Fruit fly (Drosophila melanogaster): ENCODE measurements around the gene CG10947.
A peak's percentile ranks its signal among the peaks of the same experiment; 100 is the strongest.

CG10947 gene

DNA sequence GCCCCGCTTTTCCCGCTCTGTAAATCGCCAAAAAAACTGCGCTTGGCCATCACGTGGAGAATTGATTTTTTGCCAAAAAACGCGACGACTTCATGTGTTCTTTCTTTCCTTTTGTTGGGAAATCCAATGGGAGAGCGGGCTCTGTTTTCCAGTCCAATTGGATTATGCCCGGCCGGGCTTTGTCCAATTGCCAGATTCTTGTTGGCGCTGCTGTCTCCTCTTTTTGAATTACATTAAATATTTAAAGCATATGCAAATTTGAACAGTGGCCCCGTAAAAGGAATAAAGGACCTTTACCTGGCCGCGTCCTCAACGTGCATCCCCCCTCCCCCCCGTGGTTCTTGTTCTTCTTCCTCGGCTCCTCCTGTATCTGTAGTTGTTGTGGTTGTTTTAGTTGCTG is 14.9 kb upstream of the CG10947 start:
- TF ChIP-seq HLH106 (tag; optimal IDR thresholded peaks at IDR 0.05): no peak
- no peak for TF ChIP-seq CG32264 (GFP tag; optimal IDR thresholded peaks at IDR 0.05)
- TF ChIP-seq CrebA (GFP tag; optimal IDR thresholded peaks at IDR 0.05; ENCODE audit: borderline replicate concordance): no peak
- TF ChIP-seq Jra (GFP tag; optimal IDR thresholded peaks at IDR 0.05): no peak
- TF ChIP-seq psq (GFP tag; optimal IDR thresholded peaks at IDR 0.05): no peak
- no peak for TF ChIP-seq tai (GFP tag; optimal IDR thresholded peaks at IDR 0.05)
- TF ChIP-seq dmrt93B (GFP tag; optimal IDR thresholded peaks at IDR 0.05): no peak

DNA sequence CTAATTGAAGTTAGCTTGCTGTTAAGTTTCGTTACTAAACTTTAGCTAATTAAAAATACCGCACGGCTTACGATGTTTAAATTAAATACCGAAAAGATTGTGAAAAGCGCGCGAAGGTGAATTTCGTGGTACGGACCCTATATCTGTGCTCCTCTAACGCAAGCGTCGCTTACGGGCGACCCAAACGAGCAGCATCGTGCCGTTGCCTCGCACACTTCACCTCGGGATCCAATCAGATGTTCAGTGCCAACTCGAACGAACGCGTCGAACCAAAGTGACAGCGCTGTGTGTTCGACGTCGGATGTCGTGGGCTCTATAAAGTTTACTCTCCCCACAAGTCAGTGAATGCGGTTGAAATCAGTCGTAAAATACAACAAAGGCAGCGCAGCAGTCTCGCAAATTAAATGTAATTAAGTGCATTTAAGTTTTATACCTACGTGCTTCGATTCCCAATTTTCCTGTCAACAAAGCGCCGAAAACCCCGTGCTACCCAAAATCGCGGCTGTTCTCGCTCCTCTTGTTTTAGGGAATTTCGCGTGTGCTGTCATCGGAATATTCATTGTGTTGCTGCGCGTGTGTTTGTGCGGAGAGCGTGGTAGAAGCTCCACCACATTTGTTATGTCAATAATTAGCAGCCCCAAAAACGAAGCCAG is 14.3 kb upstream of the CG10947 start:
- TF ChIP-seq Rel (GFP tag; optimal IDR thresholded peaks at IDR 0.05): peak; percentile 36
- TF ChIP-seq Rel (tag; optimal IDR thresholded peaks at IDR 0.05): peak; percentile 61
- TF ChIP-seq CrebA (GFP tag; optimal IDR thresholded peaks at IDR 0.05; ENCODE audit: borderline replicate concordance): no peak
- peak; percentile 34 for TF ChIP-seq Vsx2 (GFP tag; optimal IDR thresholded peaks at IDR 0.05; ENCODE audit: partially characterized antibody)
- no peak for TF ChIP-seq CG32264 (GFP tag; optimal IDR thresholded peaks at IDR 0.05)
- no peak for TF ChIP-seq foxo (GFP tag; optimal IDR thresholded peaks at IDR 0.05)
- peak; percentile 64 for TF ChIP-seq Myc (optimal IDR thresholded peaks at IDR 0.05)
- TF ChIP-seq psq (GFP tag; optimal IDR thresholded peaks at IDR 0.05): peak; percentile 39
- no peak for TF ChIP-seq Dif (GFP tag; optimal IDR thresholded peaks at IDR 0.05; ENCODE audit: partially characterized antibody)
- TF ChIP-seq lola (GFP tag; optimal IDR thresholded peaks at IDR 0.05): no peak
- peak; percentile 16 for TF ChIP-seq Sp1 (GFP tag; optimal IDR thresholded peaks at IDR 0.05)
- TF ChIP-seq Hr83 (GFP tag; optimal IDR thresholded peaks at IDR 0.05; ENCODE audit: poor library complexity, severe bottlenecking): peak; percentile 26
- TF ChIP-seq brk (GFP tag; optimal IDR thresholded peaks at IDR 0.05): no peak
- TF ChIP-seq h (GFP tag; optimal IDR thresholded peaks at IDR 0.05): peak; percentile 44
- peak; percentile 2 for TF ChIP-seq br (GFP tag; optimal IDR thresholded peaks at IDR 0.05)
- no peak for TF ChIP-seq usp (GFP tag; optimal IDR thresholded peaks at IDR 0.05)
- TF ChIP-seq sage (GFP tag; optimal IDR thresholded peaks at IDR 0.05): no peak
- peak; percentile 48 for TF ChIP-seq rgr (GFP tag; optimal IDR thresholded peaks at IDR 0.05)
- TF ChIP-seq fru (GFP tag; optimal IDR thresholded peaks at IDR 0.05): no peak
- peak; percentile 51 for TF ChIP-seq OdsH (GFP tag; optimal IDR thresholded peaks at IDR 0.05)

DNA sequence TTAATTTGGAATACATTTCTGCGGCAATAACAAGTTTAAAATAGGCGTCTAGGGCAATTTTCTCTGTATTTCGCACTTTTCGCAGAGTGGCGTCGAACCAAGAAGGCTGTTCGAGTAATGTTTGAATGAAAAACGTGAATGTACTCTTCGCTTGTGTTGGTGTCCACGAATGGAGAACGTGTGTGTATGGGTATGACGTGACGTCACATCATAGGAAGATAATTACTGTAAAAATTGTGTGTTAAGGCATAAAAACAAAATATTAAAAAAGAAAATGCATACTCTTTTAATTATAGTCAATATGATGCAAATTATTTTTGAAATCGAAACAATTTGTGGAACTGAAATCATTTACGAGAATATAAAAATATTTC is 13.8 kb upstream of the CG10947 start:
- TF ChIP-seq jim (GFP tag; optimal IDR thresholded peaks at IDR 0.05) (no peak), pan (optimal IDR thresholded peaks at IDR 0.05) (no peak), Rel (GFP tag; optimal IDR thresholded peaks at IDR 0.05) (no peak), Rel (tag; optimal IDR thresholded peaks at IDR 0.05) (no peak)

DNA sequence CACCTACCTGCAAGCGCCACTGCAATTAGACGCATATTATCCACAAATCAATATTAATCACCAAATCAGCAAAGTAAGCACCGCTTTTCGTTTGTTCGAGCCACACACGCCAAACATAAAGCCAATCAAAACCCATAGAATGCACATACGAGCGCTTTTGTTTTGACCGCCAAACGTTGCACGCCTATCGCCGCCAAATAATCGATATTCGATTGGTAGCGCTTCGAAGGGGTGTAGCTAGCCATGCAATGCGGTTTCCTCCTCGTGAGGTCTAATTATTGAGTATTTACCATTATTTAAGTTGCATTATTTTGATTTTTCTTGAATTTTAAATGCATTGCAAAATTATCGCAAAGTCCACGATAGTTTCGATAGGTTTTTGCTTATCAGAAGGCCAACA is 12.8 kb upstream of the CG10947 start:
- TF ChIP-seq pan (optimal IDR thresholded peaks at IDR 0.05): no peak
- TF ChIP-seq CG32264 (GFP tag; optimal IDR thresholded peaks at IDR 0.05): no peak
- TF ChIP-seq CrebA (GFP tag; optimal IDR thresholded peaks at IDR 0.05; ENCODE audit: borderline replicate concordance): no peak
- TF ChIP-seq dmrt93B (GFP tag; optimal IDR thresholded peaks at IDR 0.05): no peak
- no peak for TF ChIP-seq GATAd (GFP tag; optimal IDR thresholded peaks at IDR 0.05)
- no peak for TF ChIP-seq ey (GFP tag; optimal IDR thresholded peaks at IDR 0.05)
- TF ChIP-seq Rel (GFP tag; optimal IDR thresholded peaks at IDR 0.05): no peak
- peak; percentile 21 for TF ChIP-seq Rel (tag; optimal IDR thresholded peaks at IDR 0.05)
- TF ChIP-seq OdsH (GFP tag; optimal IDR thresholded peaks at IDR 0.05): no peak

DNA sequence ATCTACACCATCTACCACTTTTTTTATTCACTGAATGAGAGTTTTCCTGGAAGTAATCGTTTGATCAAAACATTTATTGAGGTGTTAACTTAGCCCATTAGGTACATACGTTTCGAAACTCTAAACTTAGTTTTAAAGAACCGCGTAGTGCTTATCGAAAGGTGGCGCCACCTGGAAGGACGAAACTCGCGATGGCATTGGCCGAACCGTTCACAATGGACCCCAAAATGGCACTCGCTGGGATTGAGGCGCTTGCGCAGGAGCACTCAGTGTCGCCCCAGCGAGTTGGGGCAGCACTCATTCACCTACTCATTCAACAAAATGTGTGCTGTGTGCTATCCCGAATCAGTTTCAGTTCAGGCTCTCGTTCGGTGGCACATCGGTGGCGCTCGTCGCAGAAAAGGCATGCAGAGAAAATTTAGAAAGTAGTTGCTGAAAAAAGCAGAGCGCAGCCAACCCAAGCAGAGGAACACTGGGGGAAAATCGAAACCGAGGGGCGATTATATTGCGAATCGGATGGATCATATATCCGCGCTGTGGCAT is 11.3 kb upstream of the CG10947 start, which contains the start of gene CG31688:
CG31688 (plus strand) TSS at position 346 of the 543 bp plus-strand sequence.
- TF ChIP-seq woc (GFP tag; optimal IDR thresholded peaks at IDR 0.05) (no peak), OdsH (GFP tag; optimal IDR thresholded peaks at IDR 0.05) (no peak), Abd-B (GFP tag; optimal IDR thresholded peaks at IDR 0.05) (no peak), sv (GFP tag; optimal IDR thresholded peaks at IDR 0.05) (no peak), Dif (GFP tag; optimal IDR thresholded peaks at IDR 0.05; ENCODE audit: partially characterized antibody) (no peak), Dfd (GFP tag; optimal IDR thresholded peaks at IDR 0.05) (no peak), CrebA (GFP tag; optimal IDR thresholded peaks at IDR 0.05; ENCODE audit: borderline replicate concordance) (no peak), br (GFP tag; optimal IDR thresholded peaks at IDR 0.05) (no peak), lola (GFP tag; optimal IDR thresholded peaks at IDR 0.05) (no peak), CG9705 (GFP tag; optimal IDR thresholded peaks at IDR 0.05) (no peak), Vsx2 (GFP tag; optimal IDR thresholded peaks at IDR 0.05; ENCODE audit: partially characterized antibody) (no peak), Hr78 (GFP tag; optimal IDR thresholded peaks at IDR 0.05) (no peak)
